Worm (Caenorhabditis elegans) whole organism, L2 larva: ENCODE results near the gene ZK402.2.

Source experiments
- ceh-16 ChIP-seq: fragments of 150-350 bp; optimal IDR thresholded peaks from 2 replicates; lab custom pipeline; 2014; ENCODE audit warnings: missing biosample characterization, missing genetic modification characterization
- egl-27 ChIP-seq: sonication (generic microtip); optimal IDR thresholded peaks from 3 replicates; lab custom pipeline; 2017; ENCODE audit warnings: missing biosample characterization, missing genetic modification reagents, missing genetic modification characterization
- fos-1 ChIP-seq: fragments of 150-350 bp; optimal IDR thresholded peaks from 2 replicates; lab custom pipeline; 2014; ENCODE audit warnings: missing biosample characterization, missing genetic modification characterization
- mdl-1 ChIP-seq, 2 experiments: fragments of 150-350 bp in 1 of 2; sonication (generic microtip) in 1 of 2; optimal IDR thresholded peaks; 2 replicates each; lab custom pipeline; 2017; ENCODE audit warnings: missing biosample characterization in 2 of 2, missing genetic modification characterization in 2 of 2
- nhr-23 ChIP-seq: fragments of 150-350 bp; optimal IDR thresholded peaks from 2 replicates; lab custom pipeline; 2014; ENCODE audit warnings: missing biosample characterization, missing genetic modification reagents, missing genetic modification characterization
- skn-1 ChIP-seq: sonication (generic microtip); optimal IDR thresholded peaks from 2 replicates; lab custom pipeline; 2017; ENCODE audit warnings: missing biosample characterization, missing genetic modification characterization

DNA sequence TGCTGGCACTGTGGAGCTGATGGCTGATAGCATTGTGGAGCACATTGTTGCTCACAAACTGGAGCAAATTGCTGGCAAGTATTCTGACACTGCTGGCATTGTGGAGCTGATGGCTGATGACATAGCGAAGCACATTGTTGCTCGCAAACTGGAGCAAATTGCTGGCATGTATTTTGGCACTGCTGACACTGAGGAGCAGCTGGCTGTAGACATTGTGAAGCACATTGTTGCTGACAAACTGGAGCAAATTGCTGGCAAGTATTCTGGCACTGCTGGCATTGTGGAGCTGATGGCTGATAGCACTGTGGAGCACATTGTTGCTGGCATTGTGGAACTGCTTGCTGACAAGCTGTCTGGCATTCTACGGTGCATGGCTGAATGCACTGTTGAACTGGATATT lies 5.7 kb downstream of the ZK402.2 start:
- TF ChIP-seq mdl-1 (tag; optimal IDR thresholded peaks at IDR 0.05; lab: Kevin White, UChicago) (no peak), fos-1 (tag; lab: Kevin White, UChicago) (no peak), skn-1 (tag; lab: Kevin White, UChicago) (no peak), ceh-16 (tag; lab: Kevin White, UChicago) (no peak), nhr-23 (tag; lab: Kevin White, UChicago) (no peak), egl-27 (no peak)
